Fruit fly (Drosophila melanogaster) whole organism, embryonic: Measurements from ENCODE around the gene CG15011.

ENCODE experiments used
- Ada2b ChIP-seq: fragments of 200-800 bp; sonication (Bioruptor generic); IDR thresholded peaks from 2 replicates; pipeline ENCODE4 v1.3.6; 2022; ENCODE audit warnings: missing biosample characterization, missing genetic modification characterization
- Atf-2 ChIP-seq: fragments of 200-800 bp; sonication (Bioruptor generic); optimal IDR thresholded peaks from 2 replicates; lab custom pipeline; 2016; ENCODE audit warnings: missing biosample characterization, missing genetic modification characterization
- B-H2 ChIP-seq: fragments of 200-800 bp; sonication (Bioruptor generic); optimal IDR thresholded peaks from 2 replicates; lab custom pipeline; 2018; ENCODE audit warnings: missing biosample characterization, mild to moderate bottlenecking, missing genetic modification characterization
- CG10267 ChIP-seq: fragments of 200-800 bp; sonication (Bioruptor generic); optimal IDR thresholded peaks from 2 replicates; lab custom pipeline; 2018; ENCODE audit warnings: missing biosample characterization, mild to moderate bottlenecking, missing genetic modification characterization, moderate library complexity
- CG14667 ChIP-seq: fragments of 200-800 bp; sonication (Bioruptor generic); IDR thresholded peaks from 2 replicates; pipeline ENCODE4 v1.3.6; 2022; ENCODE audit warnings: missing biosample characterization, missing genetic modification characterization
- CG15601 ChIP-seq: fragments of 200-800 bp; sonication (Bioruptor generic); optimal IDR thresholded peaks from 3 replicates; lab custom pipeline; 2019; ENCODE audit warnings: missing biosample characterization, mild to moderate bottlenecking, missing genetic modification characterization, moderate library complexity
- CG2875 ChIP-seq: fragments of 200-800 bp; sonication (Bioruptor generic); optimal IDR thresholded peaks from 2 replicates; lab custom pipeline; 2017; ENCODE audit warnings: missing biosample characterization, mild to moderate bottlenecking, missing genetic modification characterization, missing genetic modification reagents
- CG30020 ChIP-seq: fragments of 200-800 bp; optimal IDR thresholded peaks from 2 replicates; lab custom pipeline; 2019; ENCODE audit warnings: missing biosample characterization, mild to moderate bottlenecking, missing genetic modification characterization, moderate library complexity
- CG32532 ChIP-seq: fragments of 200-800 bp; sonication (Bioruptor generic); IDR thresholded peaks from 2 replicates; pipeline ENCODE4 v1.3.6; 2022; ENCODE audit warnings: missing biosample characterization, missing genetic modification characterization
- CG33557 ChIP-seq: fragments of 200-800 bp; sonication (Bioruptor generic); optimal IDR thresholded peaks from 2 replicates; lab custom pipeline; 2019; ENCODE audit warnings: missing biosample characterization, mild to moderate bottlenecking, missing genetic modification characterization, moderate library complexity
- CG34376 ChIP-seq: fragments of 200-800 bp; sonication (Bioruptor generic); optimal IDR thresholded peaks from 2 replicates; lab custom pipeline; 2018; ENCODE audit warnings: missing biosample characterization, mild to moderate bottlenecking, missing genetic modification characterization
- CG4328 ChIP-seq: fragments of 200-800 bp; sonication (Bioruptor generic); optimal IDR thresholded peaks from 3 replicates; lab custom pipeline; 2017; ENCODE audit warnings: missing biosample characterization, missing genetic modification reagents, missing genetic modification characterization
- CG5180 ChIP-seq: fragments of 200-800 bp; sonication (Bioruptor generic); optimal IDR thresholded peaks from 3 replicates; lab custom pipeline; 2017; ENCODE audit warnings: missing biosample characterization, missing genetic modification characterization, mild to moderate bottlenecking, moderate library complexity, missing genetic modification reagents
- CG5245 ChIP-seq: fragments of 200-800 bp; sonication (Bioruptor generic); optimal IDR thresholded peaks from 3 replicates; lab custom pipeline; 2016; ENCODE audit warnings: missing biosample characterization, missing genetic modification characterization
- CG7987 ChIP-seq: fragments of 200-800 bp; sonication (Bioruptor generic); optimal IDR thresholded peaks from 2 replicates; lab custom pipeline; 2018; ENCODE audit warnings: missing biosample characterization, mild to moderate bottlenecking, missing genetic modification characterization, moderate library complexity
- CG9609 ChIP-seq: fragments of 200-800 bp; sonication (Bioruptor generic); optimal IDR thresholded peaks from 3 replicates; lab custom pipeline; 2016; ENCODE audit warnings: missing biosample characterization, missing genetic modification characterization
- Camta ChIP-seq: fragments of 200-800 bp; sonication (Bioruptor generic); optimal IDR thresholded peaks from 2 replicates; lab custom pipeline; 2016; ENCODE audit warnings: missing biosample characterization, missing genetic modification characterization
- CrebB ChIP-seq: fragments of 200-800 bp; sonication (Bioruptor generic); optimal IDR thresholded peaks from 3 replicates; lab custom pipeline; 2018; ENCODE audit warnings: missing biosample characterization, mild to moderate bottlenecking, missing genetic modification characterization
- D ChIP-seq, 2 experiments: fragments of 200-800 bp in 1 of 2; fragments of >200 bp in 1 of 2; sonication (Bioruptor generic) in 1 of 2; optimal IDR thresholded peaks; 2 replicates in 1 of 2; 3 replicates in 1 of 2; lab custom pipeline; 2017; ENCODE audit warnings: mild to moderate bottlenecking in 1 of 2, missing biosample characterization in 1 of 2, missing genetic modification characterization in 1 of 2, missing genetic modification reagents in 1 of 2
- D19B ChIP-seq: fragments of 200-800 bp; sonication (Bioruptor generic); optimal IDR thresholded peaks from 2 replicates; lab custom pipeline; 2017; ENCODE audit warnings: missing biosample characterization, mild to moderate bottlenecking, missing genetic modification characterization
- Dll ChIP-seq: fragments of 200-800 bp; sonication (Bioruptor generic); IDR thresholded peaks from 4 replicates; pipeline ENCODE4 v1.3.6; 2022; ENCODE audit warnings: missing biosample characterization, missing genetic modification characterization; ENCODE audit not compliant: partially characterized antibody
- Drgx ChIP-seq: fragments of 200-800 bp; sonication (Bioruptor generic); IDR thresholded peaks from 2 replicates; pipeline ENCODE4 v1.3.6; 2022; ENCODE audit warnings: missing biosample characterization, missing genetic modification characterization
- Elba2 ChIP-seq: fragments of 200-800 bp; sonication (Bioruptor generic); optimal IDR thresholded peaks from 3 replicates; lab custom pipeline; 2016; ENCODE audit warnings: missing biosample characterization, missing genetic modification characterization
- NK7.1 ChIP-seq: fragments of 200-800 bp; sonication (Bioruptor generic); optimal IDR thresholded peaks from 3 replicates; lab custom pipeline; 2016; ENCODE audit warnings: missing biosample characterization, missing genetic modification characterization
- Rfx ChIP-seq: fragments of 200-800 bp; sonication (Bioruptor generic); IDR thresholded peaks from 2 replicates; pipeline ENCODE4 v1.3.6; 2022; ENCODE audit warnings: missing biosample characterization, missing genetic modification characterization
- Taf1 ChIP-seq: fragments of 200-800 bp; sonication (Bioruptor generic); IDR thresholded peaks from 2 replicates; pipeline ENCODE4 v1.3.6; 2022; ENCODE audit warnings: missing biosample characterization, missing genetic modification characterization
- Trl ChIP-seq, 3 experiments: fragments of >200 bp in 2 of 3; fragments of 200-800 bp in 1 of 3; sonication (Bioruptor generic) in 1 of 3; optimal IDR thresholded peaks; 2 replicates in 1 of 3; 3 replicates in 2 of 3; lab custom pipeline; 2016 to 2017; ENCODE audit warnings: missing biosample characterization in 1 of 3, missing genetic modification characterization in 1 of 3
- amos ChIP-seq: fragments of 200-800 bp; sonication (Bioruptor generic); IDR thresholded peaks from 2 replicates; pipeline ENCODE4 v1.3.6; 2022; ENCODE audit warnings: missing biosample characterization, missing genetic modification characterization; ENCODE audit not compliant: partially characterized antibody
- chm ChIP-seq: fragments of 200-800 bp; sonication (Bioruptor generic); IDR thresholded peaks from 2 replicates; pipeline ENCODE4 v1.3.6; 2022; ENCODE audit warnings: missing biosample characterization, missing genetic modification characterization
- crol ChIP-seq: fragments of 200-800 bp; sonication (Bioruptor generic); IDR thresholded peaks from 2 replicates; pipeline ENCODE4 v1.3.6; 2022; ENCODE audit warnings: missing biosample characterization, missing genetic modification characterization
- dimm ChIP-seq: fragments of 200-800 bp; sonication (Bioruptor generic); IDR thresholded peaks from 2 replicates; pipeline ENCODE4 v1.3.6; 2022; ENCODE audit warnings: missing biosample characterization, missing genetic modification characterization
- esg ChIP-seq: fragments of 200-800 bp; sonication (Bioruptor generic); conservative IDR thresholded peaks from 2 replicates; pipeline ENCODE4 v1.3.6; 2022; ENCODE audit warnings: missing biosample characterization, missing genetic modification characterization
- ewg ChIP-seq: fragments of 200-800 bp; sonication (Bioruptor generic); optimal IDR thresholded peaks from 3 replicates; lab custom pipeline; 2017; ENCODE audit warnings: mild to moderate bottlenecking, missing biosample characterization, missing genetic modification reagents, missing genetic modification characterization
- ind ChIP-seq: fragments of 200-800 bp; sonication (Bioruptor generic); optimal IDR thresholded peaks from 3 replicates; lab custom pipeline; 2016; ENCODE audit warnings: missing biosample characterization, missing genetic modification characterization
- knrl ChIP-seq: fragments of 200-800 bp; sonication (Bioruptor generic); IDR thresholded peaks from 3 replicates; pipeline ENCODE4 v1.3.6; 2022; ENCODE audit warnings: missing biosample characterization, missing genetic modification characterization; ENCODE audit not compliant: partially characterized antibody
- lab ChIP-seq: fragments of 200-800 bp; sonication (Bioruptor generic); optimal IDR thresholded peaks from 3 replicates; lab custom pipeline; 2017; ENCODE audit warnings: missing biosample characterization, missing genetic modification characterization, mild to moderate bottlenecking, moderate library complexity, missing genetic modification reagents
- odd ChIP-seq: fragments of 200-800 bp; sonication (Bioruptor generic); optimal IDR thresholded peaks from 2 replicates; lab custom pipeline; 2017; ENCODE audit warnings: missing biosample characterization, mild to moderate bottlenecking, missing genetic modification characterization
- pita ChIP-seq: fragments of 200-800 bp; sonication (Bioruptor generic); optimal IDR thresholded peaks from 2 replicates; lab custom pipeline; 2017; ENCODE audit warnings: missing biosample characterization, mild to moderate bottlenecking, missing genetic modification characterization
- pros ChIP-seq: fragments of 200-800 bp; sonication (Bioruptor generic); optimal IDR thresholded peaks from 3 replicates; lab custom pipeline; 2019; ENCODE audit warnings: missing biosample characterization, mild to moderate bottlenecking, missing genetic modification characterization, moderate library complexity
- rib ChIP-seq: fragments of 200-800 bp; sonication (Bioruptor generic); IDR thresholded peaks from 2 replicates; pipeline ENCODE4 v1.3.6; 2022; ENCODE audit warnings: missing biosample characterization, missing genetic modification characterization
- row ChIP-seq: fragments of 200-800 bp; sonication (Bioruptor generic); IDR thresholded peaks from 3 replicates; pipeline ENCODE4 v1.3.6; 2022; ENCODE audit warnings: missing biosample characterization, missing genetic modification characterization
- slp2 ChIP-seq: fragments of 200-800 bp; sonication (Bioruptor generic); optimal IDR thresholded peaks from 2 replicates; lab custom pipeline; 2016; ENCODE audit warnings: missing biosample characterization, missing genetic modification characterization
- sna ChIP-seq: fragments of 200-800 bp; sonication (Bioruptor generic); IDR thresholded peaks from 2 replicates; pipeline ENCODE4 v1.3.6; 2022; ENCODE audit warnings: missing biosample characterization, missing genetic modification characterization; ENCODE audit not compliant: partially characterized antibody
- so ChIP-seq: fragments of 200-800 bp; sonication (Bioruptor generic); IDR thresholded peaks from 3 replicates; pipeline ENCODE4 v1.3.6; 2022; ENCODE audit warnings: missing biosample characterization, missing genetic modification characterization
- tgo ChIP-seq: fragments of 200-800 bp; sonication (Bioruptor generic); IDR thresholded peaks from 3 replicates; pipeline ENCODE4 v1.3.6; 2022; ENCODE audit warnings: missing biosample characterization, missing genetic modification characterization
- twi ChIP-seq: fragments of 200-800 bp; optimal IDR thresholded peaks from 2 replicates; lab custom pipeline; 2019; ENCODE audit warnings: missing biosample characterization, mild to moderate bottlenecking, missing genetic modification characterization, moderate library complexity
- vvl ChIP-seq: fragments of 200-800 bp; sonication (Bioruptor generic); IDR thresholded peaks from 2 replicates; pipeline ENCODE4 v1.3.6; 2022; ENCODE audit warnings: missing biosample characterization, missing genetic modification characterization
- wek ChIP-seq: fragments of 200-800 bp; sonication (Bioruptor generic); optimal IDR thresholded peaks from 3 replicates; lab custom pipeline; 2018; ENCODE audit warnings: missing biosample characterization, mild to moderate bottlenecking, missing genetic modification characterization, moderate library complexity
- yki ChIP-seq: fragments of >200 bp; optimal IDR thresholded peaks from 3 replicates; lab custom pipeline; 2018

CG15011 gene

DNA sequence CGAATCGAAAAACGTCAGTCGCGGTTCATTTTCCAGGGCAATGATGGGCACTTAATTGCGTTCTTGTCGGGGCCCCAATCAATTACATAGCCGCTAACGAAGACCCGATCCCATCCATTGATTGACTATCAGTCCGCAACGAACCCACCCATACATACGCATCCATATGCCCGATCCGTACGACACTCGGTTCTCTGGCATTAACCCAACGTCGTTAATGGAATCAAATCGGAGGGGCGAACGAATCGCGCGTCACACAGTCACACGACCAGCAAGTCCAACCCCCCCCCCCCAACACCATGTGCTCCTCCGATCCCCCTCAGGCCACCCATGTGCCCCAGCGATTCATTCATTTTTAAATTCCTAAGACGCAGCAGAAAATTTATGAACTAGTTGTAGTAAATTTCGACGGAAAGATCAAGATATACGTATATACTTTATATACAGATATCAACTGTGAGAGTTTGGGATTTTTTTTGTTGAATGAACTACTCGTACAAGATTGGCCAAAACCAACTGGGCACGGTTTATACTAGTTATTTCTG lies 37.7 kb downstream of the CG15011 start (continued):
- TF ChIP-seq wek (GFP tag; lab: Kevin White, UChicago) (no peak), ewg (GFP tag; lab: Kevin White, UChicago) (no peak), esg (GFP tag; lab: Robert Waterston, UW) (no peak), CrebB (tag; lab: Kevin White, UChicago) (peak; percentile 37), crol (GFP tag; lab: Robert Waterston, UW) (peak; percentile 99), CG2875 (GFP tag; lab: Kevin White, UChicago) (no peak), Elba2 (no peak), B-H2 (GFP tag; lab: Kevin White, UChicago) (peak; percentile 40), row (GFP tag; lab: Robert Waterston, UW) (peak; percentile 10; the same call in 1 of the 3 replicates), vvl (peak; percentile 42; the same call in 1 of the 2 replicates), tgo (no peak), slp2 (GFP tag; lab: Kevin White, UChicago) (no peak), Rfx (GFP tag; lab: Robert Waterston, UW) (peak; percentile 42; the same call in 1 of the 2 replicates), odd (GFP tag; lab: Kevin White, UChicago) (peak; percentile 0), CG30020 (tag; lab: Kevin White, UChicago) (no peak), Camta (GFP tag; lab: Kevin White, UChicago) (no peak), Drgx (peak; percentile 38; the same call in 1 of the 2 replicates), D19B (GFP tag; lab: Kevin White, UChicago) (no peak), CG15601 (tag; lab: Kevin White, UChicago) (no peak), sna (no peak), Trl (optimal IDR thresholded peaks at IDR 0.05; lab: Kevin White, UChicago) (no peak), Trl (GFP tag; optimal IDR thresholded peaks at IDR 0.05; lab: Kevin White, UChicago) (no peak), CG14667 (GFP tag; lab: Robert Waterston, UW) (no peak), D (optimal IDR thresholded peaks at IDR 0.05; lab: Kevin White, UChicago) (no peak), D (GFP tag; optimal IDR thresholded peaks at IDR 0.05; lab: Kevin White, UChicago) (no peak), CG5180 (GFP tag; lab: Kevin White, UChicago) (peak; percentile 14), knrl (GFP tag; lab: Robert Waterston, UW) (no peak), CG33557 (GFP tag; lab: Kevin White, UChicago) (no peak), lab (GFP tag; lab: Kevin White, UChicago) (peak; percentile 81), rib (GFP tag; lab: Robert Waterston, UW) (peak; percentile 49; the same call in 1 of the 2 replicates), pita (GFP tag; lab: Kevin White, UChicago) (no peak), CG10267 (tag; lab: Kevin White, UChicago) (no peak), amos (GFP tag; lab: Robert Waterston, UW) (peak; percentile 34; the same call in 1 of the 2 replicates), dimm (GFP tag; lab: Robert Waterston, UW) (no peak), NK7.1 (GFP tag; lab: Kevin White, UChicago) (no peak), yki (lab: Kevin White, UChicago) (no peak), CG9609 (GFP tag; lab: Kevin White, UChicago) (no peak), CG32532 (GFP tag; lab: Robert Waterston, UW) (peak; percentile 54; the same call in 1 of the 2 replicates), pros (GFP tag; lab: Kevin White, UChicago) (peak; percentile 79), so (GFP tag; lab: Robert Waterston, UW) (0 out of 3 replicates have a peak, but pooled peaks have one; percentile 41), Atf-2 (no peak), ind (GFP tag; lab: Kevin White, UChicago) (no peak), Ada2b (GFP tag; lab: Robert Waterston, UW) (no peak), twi (tag; lab: Kevin White, UChicago) (peak; percentile 34), CG34376 (GFP tag; lab: Kevin White, UChicago) (peak; percentile 78), Taf1 (GFP tag; lab: Robert Waterston, UW) (no peak), CG5245 (no peak), Dll (GFP tag; lab: Robert Waterston, UW) (no peak), CG7987 (GFP tag; lab: Kevin White, UChicago) (peak; percentile 35), chm (no peak), CG4328 (GFP tag; lab: Kevin White, UChicago) (peak; percentile 45)
